Worm (Caenorhabditis elegans): ENCODE measurements around the gene ZC21.10.

DNA sequence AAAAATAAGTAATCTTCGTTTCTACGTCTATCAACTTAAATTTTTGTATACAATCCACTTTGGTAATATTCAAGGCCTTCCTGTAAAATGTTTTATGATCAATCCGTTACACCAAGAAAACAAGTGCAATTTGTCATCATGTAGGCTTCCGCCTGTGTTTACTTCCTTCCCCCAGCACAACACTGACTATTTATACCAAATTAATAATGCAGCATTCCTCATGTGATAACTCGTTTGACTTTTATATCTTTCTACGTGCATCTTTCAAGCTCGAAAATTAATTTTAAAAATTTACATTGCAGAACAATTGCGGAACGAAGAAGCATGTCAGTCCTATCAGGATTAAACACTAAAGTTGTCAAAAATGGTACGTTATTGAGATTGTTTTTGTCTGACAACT, 24.6 kb downstream of the ZC21.10 start, which contains the start of gene gsto-2:
- TF ChIP-seq daf-12 (tag; optimal IDR thresholded peaks at IDR 0.05) (no peak), hmg-11 (tag; optimal IDR thresholded peaks at IDR 0.05) (no peak), elt-3 (tag; optimal IDR thresholded peaks at IDR 0.05) (no peak), nfya-1 (tag; optimal IDR thresholded peaks at IDR 0.05; ENCODE audit: insufficient read depth) (no peak), snpc-4 (tag; optimal IDR thresholded peaks at IDR 0.05) (no peak)
